Worm (Caenorhabditis elegans) whole organism, midembryonic: ENCODE measurements around the gene ZK616.1.

ENCODE experiments used
- flt-1 ChIP-seq: fragments of 200-800 bp; sonication (Bioruptor generic); IDR thresholded peaks from 2 replicates; pipeline ENCODE4 v1.3.6; 2022; ENCODE audit warnings: missing genetic modification characterization, missing compliant biosample characterization
- med-1 ChIP-seq: sonication (generic microtip); optimal IDR thresholded peaks from 2 replicates; lab custom pipeline; 2017; ENCODE audit warnings: missing genetic modification characterization, mild to moderate bottlenecking, missing compliant biosample characterization, antibody characterized with exemption, missing genetic modification reagents; ENCODE audit not compliant: insufficient read depth
- tab-1 ChIP-seq: fragments of 200-800 bp; sonication (Bioruptor generic); IDR thresholded peaks from 2 replicates; pipeline ENCODE4 v1.3.6; 2022; ENCODE audit warnings: missing genetic modification characterization, missing compliant biosample characterization
- ztf-23 ChIP-seq: fragments of 200-800 bp; sonication (Bioruptor generic); IDR thresholded peaks from 2 replicates; pipeline ENCODE4 v1.3.6; 2022; ENCODE audit warnings: missing genetic modification reagents, missing genetic modification characterization, missing compliant biosample characterization

DNA sequence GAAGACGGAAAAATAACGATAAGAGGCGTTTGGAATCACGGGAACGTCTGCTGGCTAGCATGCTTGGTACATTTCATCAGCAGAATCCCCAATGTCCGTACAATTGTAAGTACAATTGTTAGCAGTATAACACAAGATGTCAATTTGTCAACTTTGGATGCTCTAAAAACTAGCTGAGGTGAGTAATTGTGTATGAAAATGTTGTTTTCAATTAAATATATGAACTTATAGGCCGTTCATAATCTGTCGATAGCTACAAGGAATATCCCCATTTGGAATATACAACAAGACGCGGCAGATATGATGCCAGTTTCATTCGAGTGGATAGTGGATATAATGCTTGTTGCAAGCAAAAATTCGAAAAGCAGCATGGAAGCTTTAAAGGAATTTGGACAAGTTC, 15.7 kb upstream of the ZK616.1 start, which contains the start of gene F41H10.12:
- no peak for TF ChIP-seq med-1 (GFP tag; lab: Kevin White, UChicago)
- TF ChIP-seq ztf-23 (GFP tag; lab: Robert Waterston, UW), result no peak
- no peak for TF ChIP-seq tab-1 (GFP tag; lab: Robert Waterston, UW)
- TF ChIP-seq flt-1 (GFP tag; lab: Robert Waterston, UW), result no peak
